Worm (Caenorhabditis elegans): ENCODE measurements around the gene T24C4.3.

The T24C4.3 gene

DNA sequence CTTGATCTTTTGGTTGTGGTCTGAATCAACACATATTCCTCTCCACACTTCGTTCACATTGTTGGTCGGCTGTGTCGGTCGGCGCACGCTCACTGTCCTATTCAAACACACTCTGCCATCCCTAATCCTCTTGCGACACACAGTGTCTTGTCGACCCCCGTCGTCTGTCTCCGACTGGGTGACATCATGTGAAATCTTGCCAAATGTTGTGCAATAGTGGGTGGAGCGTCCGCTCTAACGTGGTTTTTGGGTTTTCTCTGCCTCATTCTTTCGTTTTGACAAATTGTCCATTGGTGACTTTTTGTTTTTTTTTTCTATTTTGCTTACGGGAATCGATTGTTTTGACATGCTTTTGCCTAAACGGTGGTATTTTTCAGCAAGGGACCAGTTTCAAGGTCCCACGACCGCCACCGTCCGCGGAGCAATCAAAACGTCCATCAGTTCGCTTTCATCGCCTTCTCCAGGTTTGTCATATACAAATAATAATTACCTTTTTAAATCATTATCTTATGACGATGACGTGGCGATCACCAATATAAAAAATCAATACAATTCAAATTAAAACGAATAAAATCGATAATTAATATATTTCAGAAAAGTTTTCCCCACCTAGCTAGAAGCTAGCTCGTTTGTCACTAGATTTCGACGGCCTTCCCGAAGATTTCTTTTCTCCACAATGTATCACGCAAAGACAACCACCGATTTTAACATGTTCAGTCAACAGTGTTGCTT, 38.4 kb downstream of the T24C4.3 start (continued):
- TF ChIP-seq ztf-11 (tag; optimal IDR thresholded peaks at IDR 0.05) (no peak), tag-97 (GFP tag; IDR thresholded peaks at IDR 0.05) (no peak), D1046.2 (GFP tag; IDR thresholded peaks at IDR 0.05) (0 out of 2 replicates have a peak, but pooled peaks have one; percentile 48), gei-8 (GFP tag; optimal IDR thresholded peaks at IDR 0.05) (peak; percentile 72), egl-43 (GFP tag; IDR thresholded peaks at IDR 0.05) (peak; percentile 78), ctbp-1 (GFP tag; IDR thresholded peaks at IDR 0.05) (peak; percentile 82), lin-29 (GFP tag; IDR thresholded peaks at IDR 0.05) (no peak), dmd-8 (GFP tag; IDR thresholded peaks at IDR 0.05) (no peak), lin-39 (tag; optimal IDR thresholded peaks at IDR 0.05) (no peak), daf-8 (GFP tag; IDR thresholded peaks at IDR 0.05) (no peak), nhr-25 (tag; optimal IDR thresholded peaks at IDR 0.05; ENCODE audit: borderline replicate concordance, insufficient read depth) (peak; percentile 92), mdl-1 (tag; optimal IDR thresholded peaks at IDR 0.05) (peak; percentile 86 to 98), dve-1 (tag; optimal IDR thresholded peaks at IDR 0.05; ENCODE audit: insufficient read depth) (peak; percentile 98), nhr-10 (tag; optimal IDR thresholded peaks at IDR 0.05) (peak; percentile 88), hlh-30 (tag; optimal IDR thresholded peaks at IDR 0.05; ENCODE audit: insufficient read depth) (peak; percentile 98), lim-7 (GFP tag; IDR thresholded peaks at IDR 0.05) (no peak), attf-4 (tag; optimal IDR thresholded peaks at IDR 0.05) (peak; percentile 1), zfp-2 (tag; optimal IDR thresholded peaks at IDR 0.05) (no peak), php-3 (GFP tag; IDR thresholded peaks at IDR 0.05) (peak; percentile 77), ceh-44 (GFP tag; IDR thresholded peaks at IDR 0.05) (no peak), spr-1 (tag; optimal IDR thresholded peaks at IDR 0.05) (peak; percentile 75), snpc-1.2 (GFP tag; IDR thresholded peaks at IDR 0.05) (no peak), ceh-82 (tag; optimal IDR thresholded peaks at IDR 0.05) (no peak), nhr-41 (GFP tag; IDR thresholded peaks at IDR 0.05) (no peak), arid-1 (GFP tag; conservative IDR thresholded peaks at IDR 0.05) (peak; percentile 65; the same call in 1 of the 2 replicates), hlh-11 (tag; optimal IDR thresholded peaks at IDR 0.05) (peak; percentile 98), mdt-29 (GFP tag; IDR thresholded peaks at IDR 0.05) (0 out of 2 replicates have a peak, but pooled peaks have one; percentile 50), nhr-111 (GFP tag; optimal IDR thresholded peaks at IDR 0.05) (no peak), lin-15B (tag; optimal IDR thresholded peaks at IDR 0.05) (no peak), F49E8.2 (tag; optimal IDR thresholded peaks at IDR 0.05; ENCODE audit: borderline replicate concordance) (no peak), nhr-6 (tag; optimal IDR thresholded peaks at IDR 0.05) (peak; percentile 74), snpc-4 (tag; optimal IDR thresholded peaks at IDR 0.05) (no peak), unc-130 (GFP tag; optimal IDR thresholded peaks at IDR 0.05) (no peak), fkh-10 (GFP tag; optimal IDR thresholded peaks at IDR 0.05) (peak; percentile 96), unc-39 (tag; optimal IDR thresholded peaks at IDR 0.05) (no peak), dpl-1 (GFP tag; optimal IDR thresholded peaks at IDR 0.05) (peak; percentile 69), spr-3 (GFP tag; optimal IDR thresholded peaks at IDR 0.05) (no peak), cey-2 (tag; optimal IDR thresholded peaks at IDR 0.05; ENCODE audit: borderline replicate concordance, insufficient read depth) (peak; percentile 82), nhr-48 (tag; optimal IDR thresholded peaks at IDR 0.05) (peak; percentile 83), daf-16 (GFP tag; optimal IDR thresholded peaks at IDR 0.05) (peak; percentile 17 to 53), daf-16 (tag; optimal IDR thresholded peaks at IDR 0.05) (peak; percentile 88), mxl-2 (GFP tag; conservative IDR thresholded peaks at IDR 0.05) (0 out of 2 replicates have a peak, but pooled peaks have one; percentile 3), ZK546.5 (tag; optimal IDR thresholded peaks at IDR 0.05) (peak in 1 of 2 experiments; percentile 38), dmd-6 (GFP tag; IDR thresholded peaks at IDR 0.05) (peak; percentile 97), lin-38 (GFP tag; IDR thresholded peaks at IDR 0.05) (peak; percentile 70), unc-62 (GFP tag; optimal IDR thresholded peaks at IDR 0.05 in 1 of 2) (peak; percentile 25 to 100), unc-62 (tag; optimal IDR thresholded peaks at IDR 0.05) (no peak), madf-9 (GFP tag; conservative IDR thresholded peaks at IDR 0.05) (peak; percentile 57; the same call in 1 of the 2 replicates), duxl-1 (tag; optimal IDR thresholded peaks at IDR 0.05; ENCODE audit: poor library complexity) (peak; percentile 13)
